Fruit fly (Drosophila melanogaster): ENCODE measurements around the gene Sarm.

The Sarm gene

dm6 chr3L:8150284-8150683 lies 86.6 kb downstream of the Sarm start:
- TF ChIP-seq CHES-1-like (GFP tag; optimal IDR thresholded peaks at IDR 0.05), result no peak
- TF ChIP-seq Blimp-1 (GFP tag; optimal IDR thresholded peaks at IDR 0.05), result peak; percentile 51

DNA sequence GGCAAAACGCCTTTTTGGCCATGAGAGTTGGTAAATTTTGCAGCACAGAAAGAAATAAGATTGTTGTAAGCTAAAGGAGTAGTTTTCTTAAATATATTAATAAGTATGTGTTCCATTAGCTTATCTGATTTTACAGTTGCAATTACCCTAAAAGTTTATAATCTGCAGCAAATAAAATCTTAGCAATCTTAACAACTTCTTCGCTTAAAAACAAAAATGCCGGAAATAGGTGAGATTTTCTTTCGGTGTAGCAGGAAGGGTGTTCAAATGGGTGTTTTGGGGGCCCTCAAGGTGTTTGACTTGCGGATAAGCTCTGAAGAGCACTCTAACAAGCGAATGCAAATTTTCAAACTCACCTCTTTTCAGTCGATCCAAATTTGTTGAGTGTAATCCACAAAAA lies 87.1 kb downstream of the Sarm start:
- peak; percentile 3 for TF ChIP-seq Sox102F (GFP tag; optimal IDR thresholded peaks at IDR 0.05)
- TF ChIP-seq Bteb2 (GFP tag; optimal IDR thresholded peaks at IDR 0.05), result no peak
- TF ChIP-seq Ets65A (GFP tag), result peak; percentile 26

dm6 chr3L:8151727-8152199 lies 88.1 kb downstream of the Sarm start, which contains the start of gene CG13676:
Gene CG13676 (minus strand): TSS chr3L:8151813.
- TF ChIP-seq Nf-YC (tag; optimal IDR thresholded peaks at IDR 0.05) (peak; percentile 34), D19A (tag; optimal IDR thresholded peaks at IDR 0.05) (no peak), CG13624 (GFP tag; optimal IDR thresholded peaks at IDR 0.05) (no peak), vnd (GFP tag; IDR thresholded peaks at IDR 0.05; ENCODE audit: partially characterized antibody) (no peak), dpn (GFP tag; optimal IDR thresholded peaks at IDR 0.05) (no peak), CG31224 (GFP tag; IDR thresholded peaks at IDR 0.05) (no peak), CG2202 (tag; optimal IDR thresholded peaks at IDR 0.05) (no peak), CG12942 (GFP tag; optimal IDR thresholded peaks at IDR 0.05) (no peak), nom (GFP tag; optimal IDR thresholded peaks at IDR 0.05) (peak; percentile 12), CG3281 (GFP tag; optimal IDR thresholded peaks at IDR 0.05) (no peak), ind (GFP tag; optimal IDR thresholded peaks at IDR 0.05) (no peak), bsh (GFP tag; optimal IDR thresholded peaks at IDR 0.05) (no peak), HHEX (GFP tag; optimal IDR thresholded peaks at IDR 0.05) (no peak), lov (optimal IDR thresholded peaks at IDR 0.05) (no peak), lov (GFP tag; IDR thresholded peaks at IDR 0.05) (no peak), lola (GFP tag; optimal IDR thresholded peaks at IDR 0.05) (no peak), unpg (GFP tag; optimal IDR thresholded peaks at IDR 0.05) (no peak), Hmr (GFP tag; optimal IDR thresholded peaks at IDR 0.05) (no peak), mam (GFP tag; optimal IDR thresholded peaks at IDR 0.05) (no peak), Chrac-16 (GFP tag; optimal IDR thresholded peaks at IDR 0.05) (no peak), Rfx (GFP tag; IDR thresholded peaks at IDR 0.05) (no peak), gce (GFP tag; IDR thresholded peaks at IDR 0.05) (no peak), CG10543 (GFP tag; optimal IDR thresholded peaks at IDR 0.05) (peak; percentile 40), eve (GFP tag; optimal IDR thresholded peaks at IDR 0.05) (no peak), CG13287 (GFP tag; IDR thresholded peaks at IDR 0.05; ENCODE audit: partially characterized antibody) (peak; percentile 36), lilli (GFP tag; optimal IDR thresholded peaks at IDR 0.05) (no peak), CG16863 (GFP tag; optimal IDR thresholded peaks at IDR 0.05) (no peak), Mes4 (GFP tag; optimal IDR thresholded peaks at IDR 0.05) (no peak), so (GFP tag; IDR thresholded peaks at IDR 0.05) (0 out of 3 replicates have a peak, but pooled peaks have one; percentile 11), D (optimal IDR thresholded peaks at IDR 0.05) (no peak), D (GFP tag; optimal IDR thresholded peaks at IDR 0.05) (no peak), CG18619 (GFP tag; optimal IDR thresholded peaks at IDR 0.05) (no peak), bowl (GFP tag; IDR thresholded peaks at IDR 0.05) (no peak), CG10321 (GFP tag; IDR thresholded peaks at IDR 0.05) (no peak), Dbx (GFP tag; IDR thresholded peaks at IDR 0.05) (0 out of 3 replicates have a peak, but pooled peaks have one; percentile 13), Hr78 (GFP tag; optimal IDR thresholded peaks at IDR 0.05) (no peak), CG5953 (GFP tag; IDR thresholded peaks at IDR 0.05) (no peak), CG34224 (GFP tag; IDR thresholded peaks at IDR 0.05; ENCODE audit: partially characterized antibody) (peak; percentile 49; the same call in 2 of the 3 replicates), CG10959 (GFP tag; IDR thresholded peaks at IDR 0.05) (no peak), D19B (GFP tag; optimal IDR thresholded peaks at IDR 0.05) (no peak), CG4328 (GFP tag; optimal IDR thresholded peaks at IDR 0.05) (no peak), abd-A (tag; optimal IDR thresholded peaks at IDR 0.05) (peak; percentile 4), Ets65A (GFP tag) (peak; percentile 35)

Measured in whole organism, embryonic.